Fruit fly (Drosophila melanogaster): ENCODE results near the gene CG32603.
A peak's percentile ranks its signal among the peaks of the same experiment; 100 is the strongest.

The CG32603 gene

dm6 chrX:14186953-14187352 is 2.6 kb downstream of the CG32603 start, which contains the start of gene CG12481:
TSS of gene CG12481 (plus strand) at chrX:14187253.
- TF ChIP-seq CG8478 (optimal IDR thresholded peaks at IDR 0.05): no peak

dm6 chrX:14189216-14189615 is 4.9 kb downstream of the CG32603 start, which contains the start of gene CG11585:
TSS of gene CG11585 (plus strand) at chrX:14189516.
- no peak for TF ChIP-seq pan (optimal IDR thresholded peaks at IDR 0.05)
- no peak for TF ChIP-seq CG8478 (optimal IDR thresholded peaks at IDR 0.05)
- TF ChIP-seq usp (GFP tag; optimal IDR thresholded peaks at IDR 0.05): no peak
- no peak for TF ChIP-seq EcR (GFP tag; optimal IDR thresholded peaks at IDR 0.05)
- no peak for TF ChIP-seq psq (optimal IDR thresholded peaks at IDR 0.05)
- no peak for TF ChIP-seq Dll (optimal IDR thresholded peaks at IDR 0.05)

DNA sequence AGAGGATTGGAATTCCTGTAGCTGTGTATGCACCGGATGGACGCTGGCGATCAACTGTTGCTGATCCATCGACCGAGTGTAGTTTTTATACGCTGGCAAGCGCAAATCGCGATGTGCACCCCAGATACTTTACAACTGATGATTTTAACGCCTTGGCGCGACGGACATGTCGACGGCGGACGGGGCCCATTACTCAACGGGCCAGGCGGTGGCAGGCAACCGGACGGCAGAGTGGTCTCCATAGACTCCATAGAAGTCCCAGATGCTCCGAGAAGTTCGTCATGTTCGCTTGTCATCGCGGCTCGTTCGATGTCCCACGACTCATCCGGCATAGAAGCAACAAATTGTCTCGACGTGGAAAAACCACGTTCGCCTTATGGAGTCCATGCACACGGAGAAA is 7.6 kb downstream of the CG32603 start, which contains the start of gene CG13403:
Gene CG13403, minus strand, starts transcription at position 101 of the 400 bp plus-strand sequence.
- no peak for TF ChIP-seq CG8478 (optimal IDR thresholded peaks at IDR 0.05)
- no peak for TF ChIP-seq psq (optimal IDR thresholded peaks at IDR 0.05)
- TF ChIP-seq usp (GFP tag; optimal IDR thresholded peaks at IDR 0.05): no peak
- no peak for TF ChIP-seq EcR (GFP tag; optimal IDR thresholded peaks at IDR 0.05)
- no peak for TF ChIP-seq Dll (optimal IDR thresholded peaks at IDR 0.05)
- TF ChIP-seq pan (optimal IDR thresholded peaks at IDR 0.05): no peak

DNA sequence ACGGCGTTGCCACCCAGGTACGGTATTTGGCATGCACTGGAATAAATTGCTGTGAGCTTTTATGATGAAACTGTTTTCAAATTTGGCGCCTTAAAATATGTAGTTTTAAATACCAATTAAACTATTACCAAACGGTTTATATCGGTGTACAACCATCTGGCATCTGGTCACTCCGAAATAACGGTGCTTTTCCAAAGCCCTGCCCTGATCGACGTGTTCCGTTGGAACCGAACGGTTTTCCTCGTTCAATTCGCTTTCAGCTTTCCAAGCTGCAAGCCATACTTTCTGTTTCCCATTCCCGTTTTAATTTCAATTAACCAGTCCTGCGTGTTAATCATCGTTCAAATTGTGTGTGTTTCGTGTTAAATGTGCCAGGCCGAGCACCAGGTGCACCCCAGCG is 8.7 kb downstream of the CG32603 start, which contains the start of gene yl:
Gene yl, plus strand, starts transcription at position 202 of the 400 bp plus-strand sequence.
- TF ChIP-seq EcR (GFP tag; optimal IDR thresholded peaks at IDR 0.05) (no peak), pan (optimal IDR thresholded peaks at IDR 0.05) (no peak), usp (GFP tag; optimal IDR thresholded peaks at IDR 0.05) (no peak), Dll (optimal IDR thresholded peaks at IDR 0.05) (no peak), CG8478 (optimal IDR thresholded peaks at IDR 0.05) (no peak), psq (optimal IDR thresholded peaks at IDR 0.05) (no peak)

DNA sequence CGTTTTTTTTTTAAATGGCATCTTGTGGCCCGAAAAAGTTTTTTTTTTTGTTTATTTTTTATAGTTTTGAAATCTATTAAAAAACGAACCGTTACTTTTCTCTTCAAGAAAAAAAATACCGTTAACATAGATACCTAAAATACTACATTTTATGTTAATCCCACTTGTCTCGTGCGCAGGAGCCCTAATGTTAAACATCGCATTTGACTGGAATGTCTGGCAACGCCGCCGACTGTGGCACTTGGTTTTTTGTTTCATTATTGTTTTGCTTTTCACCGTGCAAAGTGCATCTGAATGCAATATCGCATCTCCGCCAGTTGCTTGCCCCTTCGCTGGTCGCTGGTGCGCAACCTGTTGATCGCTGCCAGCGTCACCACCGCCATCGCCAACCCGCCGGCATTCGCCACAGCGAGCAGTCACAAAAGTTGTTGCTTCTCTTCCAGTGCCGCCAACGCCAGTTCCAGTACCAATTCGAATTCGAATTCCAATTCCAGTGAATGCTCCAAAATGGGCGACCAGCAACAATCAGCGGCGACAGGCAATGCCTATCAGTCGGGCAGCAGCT is 15.7 kb downstream of the CG32603 start, which contains the start of gene CG11590:
Gene CG11590, plus strand, starts transcription at position 212 of the 565 bp plus-strand sequence.
- TF ChIP-seq EcR (GFP tag; optimal IDR thresholded peaks at IDR 0.05) (no peak), CG8478 (optimal IDR thresholded peaks at IDR 0.05) (no peak), Dll (optimal IDR thresholded peaks at IDR 0.05) (no peak), psq (optimal IDR thresholded peaks at IDR 0.05) (no peak), pan (optimal IDR thresholded peaks at IDR 0.05) (no peak), usp (GFP tag; optimal IDR thresholded peaks at IDR 0.05) (no peak)

DNA sequence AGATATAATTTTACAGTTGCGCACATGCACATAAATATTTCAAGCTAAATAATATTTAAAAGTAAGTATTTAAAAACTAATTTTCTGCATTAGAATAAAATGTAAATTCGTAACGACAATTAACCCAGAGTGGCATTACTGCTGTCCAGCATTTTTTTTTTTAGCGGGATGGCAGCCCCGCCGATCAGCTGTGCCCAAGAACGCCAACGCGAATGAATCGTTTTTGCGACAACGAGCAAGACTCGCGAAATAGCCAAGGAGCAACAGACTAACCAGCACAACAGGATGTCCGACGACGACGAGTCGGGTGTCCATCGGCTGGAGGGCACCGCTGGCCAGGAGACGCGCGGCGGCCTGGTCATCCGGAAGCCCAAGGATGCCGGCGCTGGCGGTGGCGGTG is 16.8 kb downstream of the CG32603 start, which contains the start of gene Prp16:
Gene Prp16, plus strand, starts transcription at position 185 of the 400 bp plus-strand sequence.
- no peak for TF ChIP-seq psq (optimal IDR thresholded peaks at IDR 0.05)
- no peak for TF ChIP-seq Dll (optimal IDR thresholded peaks at IDR 0.05)
- TF ChIP-seq usp (GFP tag; optimal IDR thresholded peaks at IDR 0.05): no peak
- no peak for TF ChIP-seq EcR (GFP tag; optimal IDR thresholded peaks at IDR 0.05)
- no peak for TF ChIP-seq CG8478 (optimal IDR thresholded peaks at IDR 0.05)
- TF ChIP-seq pan (optimal IDR thresholded peaks at IDR 0.05): no peak

dm6 chrX:14208426-14209208 is 24.3 kb downstream of the CG32603 start:
- TF ChIP-seq pan (optimal IDR thresholded peaks at IDR 0.05) (no peak), Dll (optimal IDR thresholded peaks at IDR 0.05) (no peak), usp (GFP tag; optimal IDR thresholded peaks at IDR 0.05) (no peak), psq (optimal IDR thresholded peaks at IDR 0.05) (no peak), EcR (GFP tag; optimal IDR thresholded peaks at IDR 0.05) (no peak), CG8478 (optimal IDR thresholded peaks at IDR 0.05) (no peak)

DNA sequence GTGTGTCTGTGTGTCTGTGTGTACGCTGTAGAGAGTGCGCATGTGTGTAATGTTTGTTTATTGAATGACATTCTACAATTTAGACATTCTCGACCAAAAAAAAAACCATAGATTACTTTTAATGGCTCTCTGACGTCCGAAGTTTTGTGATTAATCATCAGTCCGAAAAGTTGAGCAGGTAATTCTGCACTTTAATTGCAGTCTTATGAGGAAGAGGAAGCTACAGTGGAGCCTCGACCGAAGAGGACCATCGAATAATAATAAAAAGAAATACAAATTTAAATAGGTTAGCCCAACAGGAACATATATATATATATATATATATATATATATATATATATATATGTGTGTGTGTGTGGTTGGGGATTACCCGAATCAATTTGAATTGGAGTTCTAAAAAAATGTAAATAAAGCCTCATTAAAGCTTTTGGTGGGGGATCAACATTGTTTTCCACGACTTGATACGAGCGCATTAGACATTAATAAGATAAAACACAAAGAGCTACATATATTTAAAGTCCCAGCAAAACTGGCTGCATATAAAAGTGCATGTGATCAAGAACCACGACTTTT is 24.9 kb downstream of the CG32603 start:
- TF ChIP-seq pan (optimal IDR thresholded peaks at IDR 0.05): no peak
- TF ChIP-seq usp (GFP tag; optimal IDR thresholded peaks at IDR 0.05): no peak
- no peak for TF ChIP-seq Dll (optimal IDR thresholded peaks at IDR 0.05)
- no peak for TF ChIP-seq psq (optimal IDR thresholded peaks at IDR 0.05)
- no peak for TF ChIP-seq EcR (GFP tag; optimal IDR thresholded peaks at IDR 0.05)
- no peak for TF ChIP-seq CG8478 (optimal IDR thresholded peaks at IDR 0.05)

DNA sequence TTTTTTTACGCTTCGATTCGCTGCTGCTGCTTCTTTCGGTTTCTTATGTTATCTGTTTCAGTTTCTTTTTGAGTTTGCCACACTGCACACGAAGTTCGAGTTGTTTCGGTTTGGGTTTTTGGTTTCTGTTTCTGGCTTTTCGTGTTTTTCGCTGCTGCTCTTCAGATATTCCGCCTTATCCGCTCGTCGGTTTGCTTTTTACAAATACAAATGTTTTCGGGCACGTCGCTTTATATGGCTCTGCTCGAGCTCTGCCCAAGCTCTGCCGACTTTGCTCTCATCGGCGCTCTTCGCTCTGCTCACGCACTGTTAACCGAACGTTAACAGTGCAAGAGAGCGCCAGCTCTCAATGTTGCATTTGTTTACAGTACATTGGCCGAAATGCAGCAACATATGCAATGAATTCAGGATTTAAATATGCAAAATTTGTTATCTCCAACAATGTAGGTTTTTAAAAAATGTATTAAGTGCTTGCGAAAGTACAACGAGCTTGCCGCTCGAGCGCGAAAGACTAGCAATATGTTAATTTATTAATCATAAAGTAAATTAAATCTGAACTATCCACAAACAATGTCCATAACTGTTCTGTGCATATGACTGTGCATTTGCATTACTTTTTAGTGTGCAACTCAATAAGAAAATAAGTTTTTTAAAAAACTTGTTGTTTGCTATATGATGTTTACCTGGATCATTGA is 27.0 kb downstream of the CG32603 start:
- TF ChIP-seq CG8478 (optimal IDR thresholded peaks at IDR 0.05) (no peak), usp (GFP tag; optimal IDR thresholded peaks at IDR 0.05) (no peak), Dll (optimal IDR thresholded peaks at IDR 0.05) (peak; percentile 47), pan (optimal IDR thresholded peaks at IDR 0.05) (no peak)

dm6 chrX:14212147-14212792 is 27.9 kb downstream of the CG32603 start:
- TF ChIP-seq pan (optimal IDR thresholded peaks at IDR 0.05): no peak
- TF ChIP-seq EcR (GFP tag; optimal IDR thresholded peaks at IDR 0.05): no peak
- no peak for TF ChIP-seq Dll (optimal IDR thresholded peaks at IDR 0.05)
- TF ChIP-seq psq (optimal IDR thresholded peaks at IDR 0.05): no peak
- no peak for TF ChIP-seq usp (GFP tag; optimal IDR thresholded peaks at IDR 0.05)
- no peak for TF ChIP-seq CG8478 (optimal IDR thresholded peaks at IDR 0.05)

dm6 chrX:14213509-14214154 is 29.3 kb downstream of the CG32603 start:
- no peak for TF ChIP-seq CG8478 (optimal IDR thresholded peaks at IDR 0.05)
- no peak for TF ChIP-seq Dll (optimal IDR thresholded peaks at IDR 0.05)
- TF ChIP-seq psq (optimal IDR thresholded peaks at IDR 0.05): no peak
- no peak for TF ChIP-seq usp (GFP tag; optimal IDR thresholded peaks at IDR 0.05)
- TF ChIP-seq EcR (GFP tag; optimal IDR thresholded peaks at IDR 0.05): no peak
- no peak for TF ChIP-seq pan (optimal IDR thresholded peaks at IDR 0.05)

Data from whole organism.